Worm (Caenorhabditis elegans) whole organism, L1 larva: ENCODE measurements around the gene K12H6.9.

Source experiments
- ama-1 ChIP-seq: fragments of 150-350 bp; optimal IDR thresholded peaks from 2 replicates; lab custom pipeline; 2014
- blmp-1 ChIP-seq: fragments of 150-350 bp; optimal IDR thresholded peaks from 2 replicates; lab custom pipeline; 2014; ENCODE audit warnings: missing biosample characterization, missing genetic modification characterization
- efl-1 ChIP-seq, 4 experiments: fragments of 150-350 bp; optimal IDR thresholded peaks in 3 of 4; peaks in 1 of 4; 1 replicate in 1 of 4; 2 replicates in 3 of 4; lab custom pipeline; 2014; ENCODE audit warnings: missing biosample characterization in 2 of 4, missing genetic modification characterization in 2 of 4, missing genetic modification reagents in 2 of 4
- efl-3 ChIP-seq: fragments of 200-800 bp; sonication (Bioruptor generic); optimal IDR thresholded peaks from 2 replicates; lab custom pipeline; 2018; ENCODE audit warnings: mild to moderate bottlenecking, missing genetic modification characterization, missing compliant biosample characterization
- jun-1 ChIP-seq: fragments of 150-350 bp; optimal IDR thresholded peaks from 2 replicates; lab custom pipeline; 2014; ENCODE audit warnings: missing biosample characterization, missing genetic modification reagents, missing genetic modification characterization
- nhr-77 ChIP-seq: fragments of 150-350 bp; optimal IDR thresholded peaks from 2 replicates; lab custom pipeline; 2014; ENCODE audit warnings: missing biosample characterization, missing genetic modification characterization
- pag-3 ChIP-seq: sonication (generic microtip); optimal IDR thresholded peaks from 2 replicates; lab custom pipeline; 2017; ENCODE audit warnings: missing genetic modification characterization, mild to moderate bottlenecking, missing compliant biosample characterization, antibody characterized with exemption, borderline replicate concordance; ENCODE audit not compliant: insufficient read depth
- pqm-1 ChIP-seq: sonication (generic microtip); optimal IDR thresholded peaks from 3 replicates; lab custom pipeline; 2017; ENCODE audit warnings: missing biosample characterization, missing genetic modification characterization
- snpc-4 ChIP-seq: fragments of 150-350 bp; optimal IDR thresholded peaks from 2 replicates; lab custom pipeline; 2014; ENCODE audit warnings: missing biosample characterization, missing genetic modification characterization
- sptf-1 ChIP-seq: fragments of 150-350 bp; optimal IDR thresholded peaks from 2 replicates; lab custom pipeline; 2014; ENCODE audit warnings: missing biosample characterization, missing genetic modification characterization
- unc-62 ChIP-seq: fragments of 150-350 bp; optimal IDR thresholded peaks from 2 replicates; lab custom pipeline; 2014; ENCODE audit warnings: missing biosample characterization, missing genetic modification reagents, missing genetic modification characterization
- unc-98 ChIP-seq: fragments of 200-800 bp; sonication (Bioruptor generic); IDR thresholded peaks from 2 replicates; pipeline ENCODE4 v1.3.6; 2022; ENCODE audit warnings: missing genetic modification characterization, missing compliant biosample characterization

ce11 chrII:2864229-2864628 lies 40.0 kb downstream of the K12H6.9 start, which contains the start of gene Y110A2AL.5:
- TF ChIP-seq pag-3 (tag; lab: Kevin White, UChicago): no peak
- no peak for TF ChIP-seq efl-1 (optimal IDR thresholded peaks at IDR 0.05; lab: Kevin White, UChicago)
- TF ChIP-seq efl-1 (GFP tag; optimal IDR thresholded peaks at IDR 0.05 in 1 of 2; lab: Kevin White, UChicago): no peak
- TF ChIP-seq efl-3 (GFP tag; lab: Kevin White, UChicago): no peak
- no peak for TF ChIP-seq snpc-4 (tag; lab: Kevin White, UChicago)
- TF ChIP-seq sptf-1 (tag; lab: Kevin White, UChicago): no peak
- TF ChIP-seq blmp-1: no peak
- no peak for TF ChIP-seq ama-1
- no peak for TF ChIP-seq unc-98 (GFP tag; lab: Robert Waterston, UW)
- TF ChIP-seq pqm-1 (tag; lab: Kevin White, UChicago): no peak
- no peak for TF ChIP-seq nhr-77 (tag; lab: Kevin White, UChicago)
- TF ChIP-seq jun-1 (tag; lab: Kevin White, UChicago): no peak
- TF ChIP-seq unc-62: no peak
